Worm (Caenorhabditis elegans): ENCODE results near the gene T12D8.9.

DNA sequence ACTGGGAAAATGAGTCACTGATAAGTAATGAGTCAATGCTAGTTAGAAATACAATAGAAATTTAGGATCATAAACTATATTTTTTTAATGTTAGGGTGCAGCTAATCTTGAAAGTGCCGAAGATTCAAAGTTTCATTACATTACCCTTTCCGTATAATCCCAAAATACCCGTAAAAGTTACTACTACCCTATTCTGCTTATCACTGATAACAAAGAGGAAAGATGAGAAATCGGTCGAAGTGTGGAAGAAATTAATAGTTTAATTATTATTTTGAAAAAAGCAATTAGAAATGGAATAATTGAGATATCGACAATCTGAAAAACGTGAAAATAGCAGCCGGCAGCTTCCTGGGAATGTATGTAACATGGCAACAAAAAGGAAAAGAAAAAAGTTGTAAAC lies 10.0 kb upstream of the T12D8.9 start:
- TF ChIP-seq elt-3 (tag; optimal IDR thresholded peaks at IDR 0.05): no peak
- TF ChIP-seq nhr-237 (tag; optimal IDR thresholded peaks at IDR 0.05): no peak
- no peak for TF ChIP-seq mls-2 (tag; optimal IDR thresholded peaks at IDR 0.05)
- no peak for TF ChIP-seq blmp-1 (tag; optimal IDR thresholded peaks at IDR 0.05)
- no peak for TF ChIP-seq unc-62 (GFP tag; optimal IDR thresholded peaks at IDR 0.05)

Data from whole organism, mixed stage, embryonic.